Fruit fly (Drosophila melanogaster) whole organism, pupa: Measurements from ENCODE around the gene CG43182.
A peak's percentile ranks its signal among the peaks of the same experiment; 100 is the strongest.

Experiments
- CG10348 ChIP-seq: fragments of 200-800 bp; sonication (Bioruptor generic); IDR thresholded peaks from 2 replicates; pipeline ENCODE4 v1.3.6; 2022; ENCODE audit warnings: missing biosample characterization, missing genetic modification characterization
- CG12605 ChIP-seq: fragments of 200-800 bp; sonication (Bioruptor generic); IDR thresholded peaks from 2 replicates; pipeline ENCODE4 v1.3.6; 2022; ENCODE audit warnings: missing biosample characterization, missing genetic modification characterization
- CG13204 ChIP-seq: fragments of 200-800 bp; sonication (Bioruptor generic); optimal IDR thresholded peaks from 2 replicates; lab custom pipeline; 2018; ENCODE audit warnings: missing biosample characterization, mild to moderate bottlenecking, missing genetic modification characterization, moderate library complexity
- CG14655 ChIP-seq: fragments of 200-800 bp; sonication (Bioruptor generic); optimal IDR thresholded peaks from 3 replicates; lab custom pipeline; 2017; ENCODE audit warnings: mild to moderate bottlenecking, missing biosample characterization, missing genetic modification reagents, missing genetic modification characterization
- CG15710 ChIP-seq: fragments of 200-800 bp; sonication (Bioruptor generic); optimal IDR thresholded peaks from 2 replicates; lab custom pipeline; 2018; ENCODE audit warnings: missing biosample characterization, mild to moderate bottlenecking, missing genetic modification characterization, moderate library complexity
- CG17806 ChIP-seq: fragments of 200-800 bp; sonication (Bioruptor generic); optimal IDR thresholded peaks from 2 replicates; lab custom pipeline; 2018; ENCODE audit warnings: missing biosample characterization, mild to moderate bottlenecking, missing genetic modification characterization, moderate library complexity
- CG32121 ChIP-seq: fragments of 200-800 bp; sonication (Bioruptor generic); IDR thresholded peaks from 2 replicates; pipeline ENCODE4 v1.3.6; 2022; ENCODE audit warnings: missing biosample characterization, missing genetic modification characterization
- CG34367 ChIP-seq: fragments of 200-800 bp; sonication (Bioruptor generic); optimal IDR thresholded peaks from 2 replicates; lab custom pipeline; 2018; ENCODE audit warnings: missing biosample characterization, mild to moderate bottlenecking, missing genetic modification characterization
- CG4496 ChIP-seq: fragments of 200-800 bp; sonication (Bioruptor generic); IDR thresholded peaks from 3 replicates; pipeline ENCODE4 v1.3.6; 2022; ENCODE audit warnings: missing biosample characterization, missing genetic modification characterization
- CG8159 ChIP-seq: fragments of 200-800 bp; sonication (Bioruptor generic); optimal IDR thresholded peaks from 3 replicates; lab custom pipeline; 2018; ENCODE audit warnings: missing biosample characterization, mild to moderate bottlenecking, missing genetic modification characterization, moderate library complexity
- CG8301 ChIP-seq: fragments of 200-800 bp; sonication (Bioruptor generic); optimal IDR thresholded peaks from 2 replicates; lab custom pipeline; 2018; ENCODE audit warnings: missing biosample characterization, mild to moderate bottlenecking, missing genetic modification characterization
- CG9948 ChIP-seq: fragments of 200-800 bp; sonication (Bioruptor generic); optimal IDR thresholded peaks from 2 replicates; lab custom pipeline; 2018; ENCODE audit warnings: missing biosample characterization, mild to moderate bottlenecking, missing genetic modification characterization, moderate library complexity
- D1 ChIP-seq: fragments of 200-800 bp; sonication (Bioruptor generic); optimal IDR thresholded peaks from 2 replicates; lab custom pipeline; 2018; ENCODE audit warnings: missing biosample characterization, mild to moderate bottlenecking, missing genetic modification characterization, moderate library complexity
- EcR ChIP-seq: fragments of 200-800 bp; sonication (Bioruptor generic); optimal IDR thresholded peaks from 3 replicates; lab custom pipeline; 2019; ENCODE audit warnings: missing biosample characterization, missing genetic modification characterization, mild to moderate bottlenecking, moderate library complexity, missing genetic modification reagents
- Ets98B ChIP-seq: fragments of 200-800 bp; sonication (Bioruptor generic); IDR thresholded peaks from 2 replicates; pipeline ENCODE4 v1.3.6; 2022; ENCODE audit warnings: missing biosample characterization, missing genetic modification characterization
- Pif1A ChIP-seq: fragments of 200-800 bp; sonication (Bioruptor generic); optimal IDR thresholded peaks from 3 replicates; lab custom pipeline; 2016; ENCODE audit warnings: missing biosample characterization, missing genetic modification characterization
- Pif1B ChIP-seq: fragments of 200-800 bp; sonication (Bioruptor generic); optimal IDR thresholded peaks from 3 replicates; lab custom pipeline; 2016; ENCODE audit warnings: missing biosample characterization, missing genetic modification characterization
- Snoo ChIP-seq: fragments of 200-800 bp; sonication (Bioruptor generic); optimal IDR thresholded peaks from 3 replicates; lab custom pipeline; 2017; ENCODE audit warnings: missing biosample characterization, mild to moderate bottlenecking, missing genetic modification characterization, inconsistent platforms
- fd96Ca ChIP-seq: fragments of 200-800 bp; sonication (Bioruptor generic); IDR thresholded peaks from 3 replicates; pipeline ENCODE4 v1.3.6; 2022; ENCODE audit warnings: missing biosample characterization, missing genetic modification characterization
- gl ChIP-seq: fragments of 200-800 bp; sonication (Bioruptor generic); optimal IDR thresholded peaks from 2 replicates; lab custom pipeline; 2018; ENCODE audit warnings: missing biosample characterization, mild to moderate bottlenecking, missing genetic modification characterization
- rn ChIP-seq: fragments of 200-800 bp; sonication (Bioruptor generic); IDR thresholded peaks from 2 replicates; pipeline ENCODE4 v1.3.6; 2022; ENCODE audit warnings: missing biosample characterization, missing genetic modification characterization

The CG43182 gene

DNA sequence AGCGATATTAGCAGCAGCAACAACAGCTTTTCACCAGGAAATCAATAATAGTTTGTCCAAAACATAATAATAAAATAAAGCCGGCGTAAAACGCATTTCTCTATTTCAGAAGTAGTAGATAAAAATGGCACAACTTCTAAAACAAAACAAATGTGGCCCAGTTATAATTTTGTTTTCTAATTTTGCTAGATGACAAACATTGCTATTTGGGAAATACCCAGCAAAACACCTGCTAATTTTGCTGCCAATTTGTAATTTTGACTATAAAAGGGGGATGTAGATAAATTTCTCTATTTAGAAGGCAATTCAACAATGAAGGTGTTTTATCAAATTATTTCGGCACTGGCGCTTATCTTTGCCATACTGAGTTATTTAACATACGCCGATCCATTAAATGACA lies at the start of gene CG43182:
Gene CG43182, plus strand, starts transcription at position 301 of the 400 bp plus-strand sequence.
- no peak for TF ChIP-seq CG32121 (GFP tag; lab: Robert Waterston, UW)
- TF ChIP-seq fd96Ca (GFP tag; lab: Robert Waterston, UW), result no peak
- no peak for TF ChIP-seq CG10348 (GFP tag; lab: Robert Waterston, UW)
- no peak for TF ChIP-seq rn (GFP tag; lab: Robert Waterston, UW)
- no peak for TF ChIP-seq EcR
- no peak for TF ChIP-seq CG14655
- no peak for TF ChIP-seq CG8301 (tag; lab: Kevin White, UChicago)
- no peak for TF ChIP-seq CG17806 (tag; lab: Kevin White, UChicago)
- no peak for TF ChIP-seq D1
- TF ChIP-seq Snoo (tag; lab: Kevin White, UChicago), result no peak

DNA sequence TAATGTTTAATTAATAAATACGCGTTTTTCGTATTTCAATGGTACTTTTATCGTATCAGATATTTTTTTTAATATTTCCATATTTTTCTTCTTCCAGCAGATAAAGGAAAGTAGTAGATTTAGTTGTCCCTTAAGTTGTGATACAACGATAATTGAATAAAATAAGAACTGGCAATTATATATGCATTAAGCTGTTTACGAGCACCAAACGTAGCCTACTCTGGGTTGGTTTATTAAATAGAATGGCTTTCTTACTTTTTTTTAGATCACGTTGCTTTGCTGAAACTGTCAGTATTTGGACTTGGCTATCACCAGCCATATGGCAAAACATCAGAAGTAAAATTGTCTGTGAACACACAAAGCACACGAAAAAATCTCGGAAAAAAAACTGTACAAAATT lies 45.5 kb upstream of the CG43182 start, which contains the start of gene CG12470:
Gene CG12470, plus strand, starts transcription at position 301 of the 400 bp plus-strand sequence.
- TF ChIP-seq CG8301 (tag; lab: Kevin White, UChicago) (no peak), fd96Ca (GFP tag; lab: Robert Waterston, UW) (no peak), CG10348 (GFP tag; lab: Robert Waterston, UW) (no peak), CG12605 (GFP tag; lab: Robert Waterston, UW) (no peak), CG15710 (tag; lab: Kevin White, UChicago) (no peak), CG8159 (tag; lab: Kevin White, UChicago) (no peak), CG17806 (tag; lab: Kevin White, UChicago) (no peak), Snoo (tag; lab: Kevin White, UChicago) (no peak)

DNA sequence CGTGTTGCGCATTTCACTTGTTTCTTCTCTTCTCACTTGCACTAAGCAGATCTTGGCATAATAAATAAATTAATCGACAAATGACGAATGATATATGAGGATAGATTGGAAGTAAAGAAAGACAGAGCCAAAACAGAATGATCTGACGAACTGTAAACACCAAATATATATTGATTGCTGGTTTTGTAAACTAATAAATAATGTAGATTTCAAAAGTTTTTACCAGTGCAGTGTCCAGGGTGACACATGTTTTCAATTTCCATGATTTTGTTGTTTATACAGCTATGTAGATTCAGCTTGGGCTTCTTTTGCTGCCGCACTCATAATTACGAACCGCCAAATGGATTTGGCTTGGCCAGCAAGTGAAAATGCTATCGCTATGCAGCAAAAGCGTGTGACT lies 41.5 kb upstream of the CG43182 start:
- TF ChIP-seq CG32121 (GFP tag; lab: Robert Waterston, UW) (0 out of 2 replicates have a peak, but pooled peaks have one; percentile 21), EcR (no peak), CG17806 (tag; lab: Kevin White, UChicago) (no peak), Pif1A (GFP tag; lab: Kevin White, UChicago) (no peak), CG8301 (tag; lab: Kevin White, UChicago) (peak; percentile 3), CG9948 (tag; lab: Kevin White, UChicago) (no peak), CG14655 (peak; percentile 9)

DNA sequence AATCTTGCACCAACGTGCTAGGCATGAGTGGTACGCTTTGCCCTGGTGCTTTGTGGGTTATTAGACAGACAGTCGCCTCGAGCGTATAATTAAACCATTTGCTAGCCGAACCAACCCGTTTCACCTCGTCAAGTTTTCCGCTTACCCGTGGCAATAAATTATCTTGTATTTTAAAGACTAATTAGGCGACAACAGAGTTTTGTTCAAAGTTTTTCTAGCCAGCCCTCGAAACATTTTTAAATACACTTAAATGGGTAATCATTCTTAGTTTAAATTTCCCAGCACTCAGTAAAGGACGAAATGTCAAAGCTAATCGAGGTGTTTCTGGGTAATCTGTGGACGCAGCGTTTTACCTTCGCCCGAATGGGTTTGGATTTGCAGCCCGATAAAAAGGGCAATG lies 38.0 kb upstream of the CG43182 start, which contains the start of gene Or1a:
Gene Or1a, plus strand, starts transcription at position 301 of the 400 bp plus-strand sequence.
- TF ChIP-seq CG13204 (GFP tag; lab: Kevin White, UChicago), result no peak
- TF ChIP-seq D1, result no peak
- no peak for TF ChIP-seq CG8159 (tag; lab: Kevin White, UChicago)
- no peak for TF ChIP-seq CG15710 (tag; lab: Kevin White, UChicago)
- TF ChIP-seq CG9948 (tag; lab: Kevin White, UChicago), result no peak
- no peak for TF ChIP-seq Pif1A (GFP tag; lab: Kevin White, UChicago)
- TF ChIP-seq CG12605 (GFP tag; lab: Robert Waterston, UW), result no peak
- no peak for TF ChIP-seq CG8301 (tag; lab: Kevin White, UChicago)
- TF ChIP-seq gl (tag; lab: Kevin White, UChicago), result no peak
- no peak for TF ChIP-seq CG10348 (GFP tag; lab: Robert Waterston, UW)
- no peak for TF ChIP-seq rn (GFP tag; lab: Robert Waterston, UW)
- TF ChIP-seq fd96Ca (GFP tag; lab: Robert Waterston, UW), result no peak
- TF ChIP-seq, all 21 proteins: peak for 0

DNA sequence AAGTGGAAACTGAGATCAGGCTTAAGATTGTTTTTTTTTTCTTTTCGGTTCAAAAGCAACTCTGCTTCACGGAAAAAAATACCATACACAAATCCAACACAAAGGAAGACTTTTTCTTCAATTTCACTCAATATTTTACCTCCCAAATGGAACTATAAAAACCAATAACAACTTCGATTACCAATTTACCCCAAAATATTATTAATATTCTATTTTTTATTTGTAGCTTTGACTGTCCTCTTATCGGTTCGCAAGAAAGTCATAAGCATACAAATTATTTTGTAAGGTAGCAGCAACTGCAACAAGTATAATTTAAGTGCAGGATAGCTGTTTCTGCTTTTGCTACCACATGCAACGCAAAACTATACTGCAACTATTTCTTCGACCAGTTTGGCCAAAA lies 18.9 kb upstream of the CG43182 start:
- peak; percentile 9 for TF ChIP-seq CG8301 (tag; lab: Kevin White, UChicago)
- peak; percentile 26 for TF ChIP-seq CG14655
- TF ChIP-seq CG4496 (GFP tag; lab: Robert Waterston, UW), result no peak

DNA sequence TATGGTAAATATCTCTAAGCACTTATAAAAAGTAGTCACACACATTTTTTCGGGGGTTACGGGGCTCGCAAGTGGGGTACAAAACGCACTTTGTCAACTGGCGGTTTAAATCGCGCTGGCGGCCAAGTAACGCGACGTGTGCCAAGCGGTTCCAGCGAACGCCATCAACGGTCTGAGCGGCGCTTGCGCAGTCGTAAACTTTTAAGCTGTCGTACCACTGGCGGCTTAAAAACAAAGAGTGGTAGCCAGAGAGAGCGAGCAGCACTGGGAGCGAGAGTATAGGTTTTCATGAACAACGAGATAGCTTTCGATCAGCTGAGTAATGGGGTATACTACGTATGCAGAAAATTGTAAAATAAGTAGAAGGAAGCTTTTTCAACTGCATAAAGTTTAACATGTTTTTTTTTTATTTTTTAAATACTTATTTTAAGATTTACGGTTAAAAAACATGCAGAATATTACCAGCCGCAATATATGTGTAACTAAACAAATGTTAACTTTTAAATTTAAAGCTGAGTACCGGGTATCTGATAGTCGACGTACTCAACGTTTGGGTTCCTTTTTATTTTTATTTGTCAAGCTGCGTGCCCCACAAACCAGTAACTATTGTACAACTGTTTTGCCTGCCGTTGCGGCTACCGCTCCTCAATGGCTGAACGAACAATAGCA lies 18.1 kb upstream of the CG43182 start:
- TF ChIP-seq fd96Ca (GFP tag; lab: Robert Waterston, UW), result no peak
- peak; percentile 26 for TF ChIP-seq Snoo (tag; lab: Kevin White, UChicago)
- peak; percentile 49 for TF ChIP-seq CG13204 (GFP tag; lab: Kevin White, UChicago)
- TF ChIP-seq CG32121 (GFP tag; lab: Robert Waterston, UW), result peak; percentile 30; the same call in 1 of the 2 replicates
- TF ChIP-seq EcR, result no peak
- peak; percentile 68 for TF ChIP-seq CG8159 (tag; lab: Kevin White, UChicago)
- no peak for TF ChIP-seq CG12605 (GFP tag; lab: Robert Waterston, UW)
- TF ChIP-seq Pif1A (GFP tag; lab: Kevin White, UChicago), result peak; percentile 36
- peak; percentile 58 for TF ChIP-seq CG17806 (tag; lab: Kevin White, UChicago)
- peak; percentile 10 for TF ChIP-seq CG34367 (tag; lab: Kevin White, UChicago)
- peak; percentile 60 for TF ChIP-seq Pif1B
- peak; percentile 42 for TF ChIP-seq CG8301 (tag; lab: Kevin White, UChicago)
- TF ChIP-seq CG9948 (tag; lab: Kevin White, UChicago), result peak; percentile 49
- TF ChIP-seq CG4496 (GFP tag; lab: Robert Waterston, UW), result peak; percentile 53; the same call in 1 of the 3 replicates
- peak; percentile 42; the same call in 1 of the 2 replicates for TF ChIP-seq Ets98B (GFP tag; lab: Robert Waterston, UW)
- TF ChIP-seq CG10348 (GFP tag; lab: Robert Waterston, UW), result no peak
- TF ChIP-seq CG14655, result peak; percentile 50
